Fruit fly (Drosophila melanogaster) whole organism, embryonic: ENCODE data around the gene CG10492.

Experiments
- Asciz ChIP-seq: fragments of 200-800 bp; sonication (Bioruptor generic); optimal IDR thresholded peaks from 2 replicates; lab custom pipeline; 2017; ENCODE audit warnings: missing biosample characterization, mild to moderate bottlenecking, missing genetic modification characterization, missing genetic modification reagents
- CG1024 ChIP-seq: fragments of 200-800 bp; sonication (Bioruptor generic); IDR thresholded peaks from 2 replicates; pipeline ENCODE4 v1.3.6; 2022; ENCODE audit warnings: missing biosample characterization, missing genetic modification characterization
- CG10979 ChIP-seq: fragments of 200-800 bp; sonication (Bioruptor generic); optimal IDR thresholded peaks from 2 replicates; lab custom pipeline; 2018; ENCODE audit warnings: missing biosample characterization, mild to moderate bottlenecking, missing genetic modification characterization, moderate library complexity
- CG11093 ChIP-seq: fragments of 200-800 bp; sonication (Bioruptor generic); IDR thresholded peaks from 3 replicates; pipeline ENCODE4 v1.3.6; 2022; ENCODE audit warnings: missing biosample characterization, missing genetic modification characterization
- CG12104 ChIP-seq: fragments of 200-800 bp; sonication (Bioruptor generic); optimal IDR thresholded peaks from 3 replicates; lab custom pipeline; 2016; ENCODE audit warnings: missing biosample characterization, missing genetic modification characterization
- CG14710 ChIP-seq: fragments of 200-800 bp; sonication (Bioruptor generic); optimal IDR thresholded peaks from 3 replicates; lab custom pipeline; 2019; ENCODE audit warnings: missing biosample characterization, mild to moderate bottlenecking, missing genetic modification characterization, moderate library complexity
- CG1529 ChIP-seq: fragments of 200-800 bp; sonication (Bioruptor generic); optimal IDR thresholded peaks from 3 replicates; lab custom pipeline; 2018; ENCODE audit warnings: missing biosample characterization, missing genetic modification characterization
- CG15601 ChIP-seq: fragments of 200-800 bp; sonication (Bioruptor generic); optimal IDR thresholded peaks from 3 replicates; lab custom pipeline; 2019; ENCODE audit warnings: missing biosample characterization, mild to moderate bottlenecking, missing genetic modification characterization, moderate library complexity
- CG18476 ChIP-seq: fragments of 200-800 bp; sonication (Bioruptor generic); optimal IDR thresholded peaks from 2 replicates; lab custom pipeline; 2016; ENCODE audit warnings: missing biosample characterization, mild to moderate bottlenecking, missing genetic modification characterization
- CG18619 ChIP-seq: fragments of 200-800 bp; sonication (Bioruptor generic); optimal IDR thresholded peaks from 3 replicates; lab custom pipeline; 2017; ENCODE audit warnings: missing biosample characterization, mild to moderate bottlenecking, missing genetic modification characterization
- CG2678 ChIP-seq: fragments of 200-800 bp; sonication (Bioruptor generic); optimal IDR thresholded peaks from 3 replicates; lab custom pipeline; 2019; ENCODE audit warnings: missing biosample characterization, mild to moderate bottlenecking, missing genetic modification characterization, moderate library complexity
- CG3281 ChIP-seq: fragments of 200-800 bp; sonication (Bioruptor generic); optimal IDR thresholded peaks from 3 replicates; lab custom pipeline; 2017; ENCODE audit warnings: missing biosample characterization, mild to moderate bottlenecking, missing genetic modification characterization
- CG3838 ChIP-seq: fragments of 200-800 bp; sonication (Bioruptor generic); optimal IDR thresholded peaks from 3 replicates; lab custom pipeline; 2016; ENCODE audit warnings: missing biosample characterization, missing genetic modification characterization
- CG4820 ChIP-seq: fragments of 200-800 bp; sonication (Bioruptor generic); optimal IDR thresholded peaks from 3 replicates; lab custom pipeline; 2016; ENCODE audit warnings: missing biosample characterization, missing genetic modification characterization
- CG7372 ChIP-seq: fragments of 200-800 bp; sonication (Bioruptor generic); IDR thresholded peaks from 2 replicates; pipeline ENCODE4 v1.3.6; 2022; ENCODE audit warnings: missing biosample characterization, missing genetic modification characterization
- CG7745 ChIP-seq: fragments of 200-800 bp; sonication (Bioruptor generic); optimal IDR thresholded peaks from 2 replicates; lab custom pipeline; 2018; ENCODE audit warnings: missing biosample characterization, mild to moderate bottlenecking, missing genetic modification characterization, moderate library complexity
- CG8359 ChIP-seq: fragments of 200-800 bp; sonication (Bioruptor generic); optimal IDR thresholded peaks from 2 replicates; lab custom pipeline; 2017; ENCODE audit warnings: missing biosample characterization, mild to moderate bottlenecking, missing genetic modification characterization, borderline replicate concordance
- CkIIα-i1 ChIP-seq: fragments of 200-800 bp; sonication (Bioruptor generic); IDR thresholded peaks from 2 replicates; pipeline ENCODE4 v1.3.6; 2022; ENCODE audit warnings: missing biosample characterization, missing genetic modification characterization
- Gug ChIP-seq: fragments of 200-800 bp; sonication (Bioruptor generic); IDR thresholded peaks from 4 replicates; pipeline ENCODE4 v1.3.6; 2022; ENCODE audit warnings: missing biosample characterization, missing genetic modification characterization
- HLH54F ChIP-seq: fragments of 200-800 bp; sonication (Bioruptor generic); optimal IDR thresholded peaks from 3 replicates; lab custom pipeline; 2016; ENCODE audit warnings: missing biosample characterization, missing genetic modification characterization
- Hand ChIP-seq: fragments of 200-800 bp; sonication (Bioruptor generic); optimal IDR thresholded peaks from 2 replicates; lab custom pipeline; 2017; ENCODE audit warnings: mild to moderate bottlenecking, missing biosample characterization, missing genetic modification reagents, missing genetic modification characterization
- Hmr ChIP-seq: fragments of 200-800 bp; sonication (Bioruptor generic); optimal IDR thresholded peaks from 3 replicates; lab custom pipeline; 2017; ENCODE audit warnings: mild to moderate bottlenecking, missing biosample characterization, missing genetic modification reagents, missing genetic modification characterization
- Jarid2 ChIP-seq: fragments of 200-800 bp; sonication (Bioruptor generic); optimal IDR thresholded peaks from 3 replicates; lab custom pipeline; 2017; ENCODE audit warnings: mild to moderate bottlenecking, missing biosample characterization, missing genetic modification reagents, missing genetic modification characterization
- Mad ChIP-seq: fragments of 200-800 bp; sonication (Bioruptor generic); optimal IDR thresholded peaks from 2 replicates; lab custom pipeline; 2016; ENCODE audit warnings: missing biosample characterization, missing genetic modification characterization
- Meics ChIP-seq: fragments of 200-800 bp; sonication (Bioruptor generic); optimal IDR thresholded peaks from 2 replicates; lab custom pipeline; 2017; ENCODE audit warnings: missing biosample characterization, mild to moderate bottlenecking, missing genetic modification characterization
- NC2β ChIP-seq: fragments of 200-800 bp; sonication (Bioruptor generic); optimal IDR thresholded peaks from 2 replicates; lab custom pipeline; 2016; ENCODE audit warnings: missing biosample characterization, missing genetic modification characterization
- Oli ChIP-seq: fragments of 200-800 bp; sonication (Bioruptor generic); optimal IDR thresholded peaks from 2 replicates; lab custom pipeline; 2018; ENCODE audit warnings: missing biosample characterization, mild to moderate bottlenecking, missing genetic modification characterization, moderate library complexity
- Pdp1 ChIP-seq, 2 experiments: fragments of 200-800 bp; sonication (Bioruptor generic); optimal IDR thresholded peaks; 3 replicates each; lab custom pipeline; 2016; ENCODE audit warnings: missing biosample characterization in 2 of 2, missing genetic modification characterization in 2 of 2, mild to moderate bottlenecking in 1 of 2, moderate library complexity in 1 of 2
- Rfx ChIP-seq: fragments of 200-800 bp; sonication (Bioruptor generic); IDR thresholded peaks from 2 replicates; pipeline ENCODE4 v1.3.6; 2022; ENCODE audit warnings: missing biosample characterization, missing genetic modification characterization
- Scr ChIP-seq: fragments of 200-800 bp; sonication (Bioruptor generic); IDR thresholded peaks from 2 replicates; pipeline ENCODE4 v1.3.6; 2022; ENCODE audit warnings: missing biosample characterization, missing genetic modification characterization; ENCODE audit not compliant: partially characterized antibody
- Sry-β ChIP-seq: fragments of 200-800 bp; sonication (Bioruptor generic); optimal IDR thresholded peaks from 2 replicates; lab custom pipeline; 2018; ENCODE audit warnings: missing biosample characterization, mild to moderate bottlenecking, missing genetic modification characterization, moderate library complexity
- TFAM ChIP-seq: fragments of 200-800 bp; sonication (Bioruptor generic); optimal IDR thresholded peaks from 2 replicates; lab custom pipeline; 2017; ENCODE audit warnings: missing biosample characterization, missing genetic modification characterization, inconsistent platforms
- br ChIP-seq: fragments of >200 bp; optimal IDR thresholded peaks from 2 replicates; lab custom pipeline; 2017
- ewg ChIP-seq: fragments of 200-800 bp; sonication (Bioruptor generic); optimal IDR thresholded peaks from 3 replicates; lab custom pipeline; 2017; ENCODE audit warnings: mild to moderate bottlenecking, missing biosample characterization, missing genetic modification reagents, missing genetic modification characterization
- fd3F ChIP-seq: fragments of 200-800 bp; sonication (Bioruptor generic); optimal IDR thresholded peaks from 2 replicates; lab custom pipeline; 2018; ENCODE audit warnings: missing biosample characterization, mild to moderate bottlenecking, missing genetic modification characterization, moderate library complexity
- hbn ChIP-seq: fragments of 200-800 bp; sonication (Bioruptor generic); IDR thresholded peaks from 2 replicates; pipeline ENCODE4 v1.3.6; 2022; ENCODE audit warnings: missing biosample characterization, missing genetic modification characterization; ENCODE audit not compliant: partially characterized antibody
- mam ChIP-seq: fragments of 200-800 bp; sonication (Bioruptor generic); optimal IDR thresholded peaks from 3 replicates; lab custom pipeline; 2016; ENCODE audit warnings: missing biosample characterization, missing genetic modification characterization
- nau ChIP-seq: fragments of 200-800 bp; sonication (Bioruptor generic); optimal IDR thresholded peaks from 3 replicates; lab custom pipeline; 2017; ENCODE audit warnings: missing biosample characterization, mild to moderate bottlenecking, missing genetic modification characterization, missing genetic modification reagents
- salm ChIP-seq: fragments of 200-800 bp; sonication (Bioruptor generic); optimal IDR thresholded peaks from 2 replicates; lab custom pipeline; 2018; ENCODE audit warnings: missing biosample characterization, mild to moderate bottlenecking, missing genetic modification characterization
- sim ChIP-seq: fragments of 200-800 bp; sonication (Bioruptor generic); IDR thresholded peaks from 2 replicates; pipeline ENCODE4 v1.3.6; 2022; ENCODE audit warnings: missing biosample characterization, missing genetic modification characterization
- sug ChIP-seq: fragments of 200-800 bp; optimal IDR thresholded peaks from 2 replicates; lab custom pipeline; 2019; ENCODE audit warnings: missing biosample characterization, mild to moderate bottlenecking, missing genetic modification characterization, moderate library complexity
- tna ChIP-seq: fragments of 200-800 bp; sonication (Bioruptor generic); IDR thresholded peaks from 2 replicates; pipeline ENCODE4 v1.3.6; 2022; ENCODE audit warnings: missing biosample characterization, missing genetic modification characterization; ENCODE audit not compliant: partially characterized antibody
- unc-4 ChIP-seq: fragments of 200-800 bp; sonication (Bioruptor generic); IDR thresholded peaks from 2 replicates; pipeline ENCODE4 v1.3.6; 2022; ENCODE audit warnings: missing biosample characterization, missing genetic modification characterization; ENCODE audit not compliant: partially characterized antibody
- zen2 ChIP-seq: fragments of 200-800 bp; sonication (Bioruptor generic); IDR thresholded peaks from 3 replicates; pipeline ENCODE4 v1.3.6; 2022; ENCODE audit warnings: missing biosample characterization, missing genetic modification characterization; ENCODE audit not compliant: partially characterized antibody

Gene CG10492

dm6 chr2L:19021278-19022220 is 32.3 kb upstream of the CG10492 start (continued):
- no peak for TF ChIP-seq zen2 (GFP tag; lab: Robert Waterston, UW)
- peak; percentile 88 for TF ChIP-seq Oli (tag; lab: Kevin White, UChicago)
- TF ChIP-seq Asciz (GFP tag; lab: Kevin White, UChicago): peak; percentile 72
- TF ChIP-seq Rfx: peak; percentile 81
- TF ChIP-seq Hmr: peak; percentile 90
- no peak for TF ChIP-seq Scr
- TF ChIP-seq Mad: peak; percentile 25
- TF ChIP-seq fd3F (GFP tag; lab: Kevin White, UChicago): peak; percentile 80
- peak; percentile 91 for TF ChIP-seq Hand
- TF ChIP-seq CG7372 (GFP tag; lab: Robert Waterston, UW): peak; percentile 66

- TF ChIP-seq CG14710 (tag; lab: Kevin White, UChicago) (no peak), Pdp1 (GFP tag; optimal IDR thresholded peaks at IDR 0.05; lab: Kevin White, UChicago) (peak in 1 of 2 experiments; percentile 78), sug (tag; lab: Kevin White, UChicago) (no peak), CG12104 (GFP tag; lab: Kevin White, UChicago) (no peak), CG10979 (tag; lab: Kevin White, UChicago) (no peak), mam (GFP tag; lab: Kevin White, UChicago) (no peak), Jarid2 (GFP tag; lab: Kevin White, UChicago) (no peak), CG3281 (GFP tag; lab: Kevin White, UChicago) (no peak)
Observed at dm6 chr2L:19022221-19022516, 31.7 kb upstream of the CG10492 start, which contains the start of gene CG15172. TSS of gene CG15172 (plus strand) at chr2L:19022417.

dm6 chr2L:19023972-19024743 is 29.7 kb upstream of the CG10492 start:
- peak; percentile 10; the same call in 1 of the 3 replicates for TF ChIP-seq CG11093 (GFP tag; lab: Robert Waterston, UW)
- peak; percentile 72 for TF ChIP-seq CG15601 (tag; lab: Kevin White, UChicago)
- TF ChIP-seq CG7745 (tag; lab: Kevin White, UChicago): no peak
- no peak for TF ChIP-seq tna
- peak; percentile 34; the same call in 1 of the 2 replicates for TF ChIP-seq Rfx
- no peak for TF ChIP-seq TFAM (GFP tag; lab: Kevin White, UChicago)
- no peak for TF ChIP-seq HLH54F (GFP tag; lab: Kevin White, UChicago)
- TF ChIP-seq CG18476 (GFP tag; lab: Kevin White, UChicago): peak; percentile 35
- TF ChIP-seq Gug (GFP tag; lab: Robert Waterston, UW): 0 out of 4 replicates have a peak, but pooled peaks have one; percentile 25
- no peak for TF ChIP-seq CkIIα-i1 (GFP tag; lab: Robert Waterston, UW)
- no peak for TF ChIP-seq br (lab: Kevin White, UChicago)
- peak; percentile 13 for TF ChIP-seq CG8359 (GFP tag; lab: Kevin White, UChicago)
- peak; percentile 92 for TF ChIP-seq CG2678
- TF ChIP-seq CG4820 (GFP tag; lab: Kevin White, UChicago): peak; percentile 32
- TF ChIP-seq CG3838 (GFP tag; lab: Kevin White, UChicago): no peak
- peak; percentile 54 for TF ChIP-seq nau (GFP tag; lab: Kevin White, UChicago)
- peak; percentile 38 for TF ChIP-seq ewg (GFP tag; lab: Kevin White, UChicago)
- TF ChIP-seq sim (GFP tag; lab: Robert Waterston, UW): no peak
- TF ChIP-seq Meics: peak; percentile 86
- TF ChIP-seq unc-4 (GFP tag; lab: Robert Waterston, UW): 0 out of 2 replicates have a peak, but pooled peaks have one; percentile 29
- no peak for TF ChIP-seq NC2β (GFP tag; lab: Kevin White, UChicago)
- no peak for TF ChIP-seq CG1024 (GFP tag; lab: Robert Waterston, UW)
- peak; percentile 70 for TF ChIP-seq CG18619
- TF ChIP-seq hbn (GFP tag; lab: Robert Waterston, UW): no peak
- peak; percentile 30 for TF ChIP-seq CG1529 (GFP tag; lab: Kevin White, UChicago)
- TF ChIP-seq salm: no peak
- TF ChIP-seq Sry-β (GFP tag; lab: Kevin White, UChicago): no peak
